Fruit fly (Drosophila melanogaster) whole organism, embryonic: Measurements from ENCODE around the gene Est-P.
A peak's percentile ranks its signal among the peaks of the same experiment; 100 is the strongest.

Experiments used
- CG11247 ChIP-seq: fragments of 200-800 bp; sonication (Bioruptor generic); IDR thresholded peaks from 2 replicates; pipeline ENCODE4 v1.3.6; 2022; ENCODE audit warnings: missing biosample characterization, missing genetic modification characterization
- CG14667 ChIP-seq: fragments of 200-800 bp; sonication (Bioruptor generic); IDR thresholded peaks from 2 replicates; pipeline ENCODE4 v1.3.6; 2022; ENCODE audit warnings: missing biosample characterization, missing genetic modification characterization
- CG14965 ChIP-seq: fragments of 200-800 bp; sonication (Bioruptor generic); optimal IDR thresholded peaks from 2 replicates; lab custom pipeline; 2016; ENCODE audit warnings: missing biosample characterization, missing genetic modification characterization, borderline replicate concordance
- CG15514 ChIP-seq: fragments of 200-800 bp; sonication (Bioruptor generic); optimal IDR thresholded peaks from 3 replicates; lab custom pipeline; 2017; ENCODE audit warnings: missing biosample characterization, missing genetic modification characterization, mild to moderate bottlenecking, moderate library complexity, missing genetic modification reagents
- CG15601 ChIP-seq: fragments of 200-800 bp; sonication (Bioruptor generic); optimal IDR thresholded peaks from 3 replicates; lab custom pipeline; 2019; ENCODE audit warnings: missing biosample characterization, mild to moderate bottlenecking, missing genetic modification characterization, moderate library complexity
- CG1603 ChIP-seq: fragments of 200-800 bp; sonication (Bioruptor generic); optimal IDR thresholded peaks from 2 replicates; lab custom pipeline; 2019; ENCODE audit warnings: missing biosample characterization, mild to moderate bottlenecking, missing genetic modification characterization, moderate library complexity
- CG17328 ChIP-seq: fragments of 200-800 bp; sonication (Bioruptor generic); IDR thresholded peaks from 2 replicates; pipeline ENCODE4 v1.3.6; 2022; ENCODE audit warnings: missing biosample characterization, missing genetic modification characterization
- CG17912 ChIP-seq: fragments of 200-800 bp; sonication (Bioruptor generic); optimal IDR thresholded peaks from 2 replicates; lab custom pipeline; 2018; ENCODE audit warnings: missing biosample characterization, mild to moderate bottlenecking, missing genetic modification characterization
- CG30431 ChIP-seq: fragments of 200-800 bp; sonication (Bioruptor generic); optimal IDR thresholded peaks from 2 replicates; lab custom pipeline; 2017; ENCODE audit warnings: missing biosample characterization, missing genetic modification characterization
- CG31224 ChIP-seq: fragments of 200-800 bp; sonication (Bioruptor generic); IDR thresholded peaks from 2 replicates; pipeline ENCODE4 v1.3.6; 2022; ENCODE audit warnings: missing biosample characterization, missing genetic modification characterization
- CG34422 ChIP-seq: fragments of 200-800 bp; sonication (Bioruptor generic); IDR thresholded peaks from 3 replicates; pipeline ENCODE4 v1.3.6; 2022; ENCODE audit warnings: missing biosample characterization, missing genetic modification characterization
- CG4282 ChIP-seq: fragments of 200-800 bp; sonication (Bioruptor generic); optimal IDR thresholded peaks from 2 replicates; lab custom pipeline; 2016; ENCODE audit warnings: missing biosample characterization, missing genetic modification characterization
- CG4820 ChIP-seq: fragments of 200-800 bp; sonication (Bioruptor generic); optimal IDR thresholded peaks from 3 replicates; lab custom pipeline; 2016; ENCODE audit warnings: missing biosample characterization, missing genetic modification characterization
- CG7357 ChIP-seq: fragments of 200-800 bp; sonication (Bioruptor generic); IDR thresholded peaks from 3 replicates; pipeline ENCODE4 v1.3.6; 2022; ENCODE audit warnings: missing biosample characterization, missing genetic modification characterization
- CG7372 ChIP-seq: fragments of 200-800 bp; sonication (Bioruptor generic); IDR thresholded peaks from 2 replicates; pipeline ENCODE4 v1.3.6; 2022; ENCODE audit warnings: missing biosample characterization, missing genetic modification characterization
- CG8765 ChIP-seq: fragments of 200-800 bp; sonication (Bioruptor generic); IDR thresholded peaks from 2 replicates; pipeline ENCODE4 v1.3.6; 2022; ENCODE audit warnings: missing biosample characterization, missing genetic modification characterization
- CG9609 ChIP-seq: fragments of 200-800 bp; sonication (Bioruptor generic); optimal IDR thresholded peaks from 3 replicates; lab custom pipeline; 2016; ENCODE audit warnings: missing biosample characterization, missing genetic modification characterization
- CG9727 ChIP-seq: fragments of 200-800 bp; sonication (Bioruptor generic); optimal IDR thresholded peaks from 3 replicates; lab custom pipeline; 2017; ENCODE audit warnings: missing biosample characterization, mild to moderate bottlenecking, missing genetic modification characterization
- CHES-1-like ChIP-seq: fragments of 200-800 bp; sonication (Bioruptor generic); optimal IDR thresholded peaks from 2 replicates; lab custom pipeline; 2016; ENCODE audit warnings: missing biosample characterization, missing genetic modification characterization
- CrebB ChIP-seq: fragments of 200-800 bp; sonication (Bioruptor generic); optimal IDR thresholded peaks from 3 replicates; lab custom pipeline; 2018; ENCODE audit warnings: missing biosample characterization, mild to moderate bottlenecking, missing genetic modification characterization
- Dref ChIP-seq: fragments of 200-800 bp; sonication (Bioruptor generic); IDR thresholded peaks from 2 replicates; pipeline ENCODE4 v1.3.6; 2022; ENCODE audit warnings: missing biosample characterization, missing genetic modification characterization
- Fer3 ChIP-seq: fragments of 200-800 bp; sonication (Bioruptor generic); optimal IDR thresholded peaks from 2 replicates; lab custom pipeline; 2018; ENCODE audit warnings: missing biosample characterization, mild to moderate bottlenecking, missing genetic modification characterization, moderate library complexity
- Hmx ChIP-seq: fragments of 200-800 bp; sonication (Bioruptor generic); optimal IDR thresholded peaks from 2 replicates; lab custom pipeline; 2016; ENCODE audit warnings: missing biosample characterization, missing genetic modification characterization
- Hr78 ChIP-seq, 2 experiments: fragments of 200-800 bp in 1 of 2; fragments of >200 bp in 1 of 2; sonication (Bioruptor generic) in 1 of 2; optimal IDR thresholded peaks; 2 replicates each; lab custom pipeline; 2017 to 2019; ENCODE audit warnings: missing biosample characterization in 2 of 2, missing genetic modification characterization in 2 of 2, mild to moderate bottlenecking in 1 of 2, moderate library complexity in 1 of 2
- MTF-1 ChIP-seq: fragments of 200-800 bp; sonication (Bioruptor generic); optimal IDR thresholded peaks from 2 replicates; lab custom pipeline; 2018; ENCODE audit warnings: missing biosample characterization, mild to moderate bottlenecking, missing genetic modification characterization, borderline replicate concordance
- Oaz ChIP-seq: fragments of 200-800 bp; sonication (Bioruptor generic); IDR thresholded peaks from 2 replicates; pipeline ENCODE4 v1.3.6; 2022; ENCODE audit warnings: missing biosample characterization, missing genetic modification characterization
- Ravus ChIP-seq: fragments of 200-800 bp; sonication (Bioruptor generic); IDR thresholded peaks from 2 replicates; pipeline ENCODE4 v1.3.6; 2022; ENCODE audit warnings: missing biosample characterization, missing genetic modification characterization
- YL-1 ChIP-seq: fragments of 200-800 bp; sonication (Bioruptor generic); optimal IDR thresholded peaks from 3 replicates; lab custom pipeline; 2017; ENCODE audit warnings: missing biosample characterization, mild to moderate bottlenecking, missing genetic modification characterization
- amos ChIP-seq: fragments of 200-800 bp; sonication (Bioruptor generic); IDR thresholded peaks from 2 replicates; pipeline ENCODE4 v1.3.6; 2022; ENCODE audit warnings: missing biosample characterization, missing genetic modification characterization; ENCODE audit not compliant: partially characterized antibody
- bab2 ChIP-seq: fragments of 200-800 bp; sonication (Bioruptor generic); optimal IDR thresholded peaks from 2 replicates; lab custom pipeline; 2016; ENCODE audit warnings: missing biosample characterization, missing genetic modification characterization
- br ChIP-seq: fragments of >200 bp; optimal IDR thresholded peaks from 2 replicates; lab custom pipeline; 2017
- chinmo ChIP-seq: fragments of 200-800 bp; sonication (Bioruptor generic); IDR thresholded peaks from 4 replicates; pipeline ENCODE4 v1.3.6; 2022; ENCODE audit warnings: missing biosample characterization, missing genetic modification characterization; ENCODE audit not compliant: partially characterized antibody
- emc ChIP-seq: fragments of 200-800 bp; sonication (Bioruptor generic); optimal IDR thresholded peaks from 2 replicates; lab custom pipeline; 2016; ENCODE audit warnings: missing biosample characterization, missing genetic modification characterization
- eve ChIP-seq, 2 experiments: fragments of >200 bp; optimal IDR thresholded peaks; 2 replicates each; lab custom pipeline; 2017; ENCODE audit warnings: missing biosample characterization in 2 of 2, missing genetic modification characterization in 2 of 2
- ftz-f1 ChIP-seq: fragments of 200-800 bp; sonication (Bioruptor generic); optimal IDR thresholded peaks from 2 replicates; lab custom pipeline; 2016; ENCODE audit warnings: missing biosample characterization, missing genetic modification characterization
- fu2 ChIP-seq: fragments of 200-800 bp; sonication (Bioruptor generic); optimal IDR thresholded peaks from 2 replicates; lab custom pipeline; 2016; ENCODE audit warnings: missing biosample characterization, missing genetic modification characterization
- insv ChIP-seq, 2 experiments: fragments of 200-800 bp; sonication (Bioruptor generic); optimal IDR thresholded peaks; 3 replicates each; lab custom pipeline; 2016 to 2018; ENCODE audit warnings: missing biosample characterization in 2 of 2, missing genetic modification characterization in 2 of 2
- lab ChIP-seq: fragments of 200-800 bp; sonication (Bioruptor generic); optimal IDR thresholded peaks from 3 replicates; lab custom pipeline; 2017; ENCODE audit warnings: missing biosample characterization, missing genetic modification characterization, mild to moderate bottlenecking, moderate library complexity, missing genetic modification reagents
- lilli ChIP-seq: fragments of 200-800 bp; sonication (Bioruptor generic); optimal IDR thresholded peaks from 3 replicates; lab custom pipeline; 2016; ENCODE audit warnings: missing biosample characterization, missing genetic modification characterization
- mirr ChIP-seq: fragments of 200-800 bp; sonication (Bioruptor generic); optimal IDR thresholded peaks from 3 replicates; lab custom pipeline; 2018; ENCODE audit warnings: missing biosample characterization, mild to moderate bottlenecking, missing genetic modification characterization
- mld ChIP-seq: fragments of 200-800 bp; sonication (Bioruptor generic); IDR thresholded peaks from 3 replicates; pipeline ENCODE4 v1.3.6; 2022; ENCODE audit warnings: missing biosample characterization, missing genetic modification characterization; ENCODE audit not compliant: partially characterized antibody
- odd ChIP-seq: fragments of 200-800 bp; sonication (Bioruptor generic); optimal IDR thresholded peaks from 2 replicates; lab custom pipeline; 2017; ENCODE audit warnings: missing biosample characterization, mild to moderate bottlenecking, missing genetic modification characterization
- pan ChIP-seq, 4 experiments: fragments of >200 bp in 3 of 4; fragments of 200-800 bp in 1 of 4; sonication (Bioruptor generic) in 1 of 4; optimal IDR thresholded peaks in 3 of 4; IDR thresholded peaks in 1 of 4; 2 replicates each; pipeline versions ENCODE4 v1.3.6 to Lab custom; 2017 to 2022; ENCODE audit warnings: missing biosample characterization in 2 of 4, missing genetic modification characterization in 2 of 4, mixed read lengths in 1 of 4
- pfk ChIP-seq: fragments of 200-800 bp; sonication (Bioruptor generic); optimal IDR thresholded peaks from 2 replicates; lab custom pipeline; 2018; ENCODE audit warnings: missing biosample characterization, mild to moderate bottlenecking, missing genetic modification characterization, moderate library complexity
- sd ChIP-seq: fragments of 200-800 bp; sonication (Bioruptor generic); optimal IDR thresholded peaks from 3 replicates; lab custom pipeline; 2018; ENCODE audit warnings: missing biosample characterization, mild to moderate bottlenecking, missing genetic modification characterization, moderate library complexity
- sisA ChIP-seq: fragments of 200-800 bp; sonication (Bioruptor generic); IDR thresholded peaks from 2 replicates; pipeline ENCODE4 v1.3.6; 2022; ENCODE audit warnings: missing biosample characterization, missing genetic modification characterization
- slp2 ChIP-seq: fragments of 200-800 bp; sonication (Bioruptor generic); optimal IDR thresholded peaks from 2 replicates; lab custom pipeline; 2016; ENCODE audit warnings: missing biosample characterization, missing genetic modification characterization
- tap ChIP-seq: fragments of 200-800 bp; optimal IDR thresholded peaks from 3 replicates; lab custom pipeline; 2019; ENCODE audit warnings: missing biosample characterization, mild to moderate bottlenecking, missing genetic modification characterization, moderate library complexity
- tin ChIP-seq: fragments of 200-800 bp; sonication (Bioruptor generic); optimal IDR thresholded peaks from 3 replicates; lab custom pipeline; 2016; ENCODE audit warnings: missing biosample characterization, missing genetic modification characterization
- zen2 ChIP-seq: fragments of 200-800 bp; sonication (Bioruptor generic); IDR thresholded peaks from 3 replicates; pipeline ENCODE4 v1.3.6; 2022; ENCODE audit warnings: missing biosample characterization, missing genetic modification characterization; ENCODE audit not compliant: partially characterized antibody
- zf30C ChIP-seq: fragments of 200-800 bp; sonication (Bioruptor generic); optimal IDR thresholded peaks from 3 replicates; lab custom pipeline; 2018; ENCODE audit warnings: missing biosample characterization, mild to moderate bottlenecking, missing genetic modification characterization

Gene Est-P

DNA sequence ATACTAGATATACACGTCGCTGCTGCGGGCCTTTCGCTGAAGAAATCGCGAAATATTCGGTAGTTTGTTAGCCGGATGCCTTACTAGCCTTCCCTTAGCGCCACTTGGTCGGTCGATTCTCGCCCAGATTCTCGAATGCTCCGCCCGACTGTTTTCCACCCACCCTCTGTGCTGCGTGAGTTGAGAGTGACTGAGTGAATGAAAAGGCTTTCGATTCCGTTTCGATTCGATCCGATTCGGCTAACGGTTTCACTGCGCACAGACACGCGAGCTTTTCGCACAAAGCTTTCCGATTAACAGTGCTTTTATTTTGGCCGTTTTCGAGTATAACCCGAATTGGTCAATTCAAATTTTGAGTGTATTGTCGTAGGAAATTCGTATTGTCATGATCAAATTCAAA lies 13.2 kb downstream of the Est-P start, which contains the start of gene Ak1 (continued):
- TF ChIP-seq fu2 (GFP tag; lab: Kevin White, UChicago) = no peak
- no peak for TF ChIP-seq CG9609 (GFP tag; lab: Kevin White, UChicago)
- TF ChIP-seq pfk (GFP tag; lab: Kevin White, UChicago) = no peak
- no peak for TF ChIP-seq CG7372 (GFP tag; lab: Robert Waterston, UW)
- TF ChIP-seq Dref (GFP tag; lab: Robert Waterston, UW) = peak; percentile 37
- no peak for TF ChIP-seq CG7357
- no peak for TF ChIP-seq CG11247 (GFP tag; lab: Robert Waterston, UW)
- TF ChIP-seq CG17328 (GFP tag; lab: Robert Waterston, UW) = no peak
- TF ChIP-seq slp2 = no peak
- TF ChIP-seq lab (GFP tag; lab: Kevin White, UChicago) = no peak
- TF ChIP-seq tap (tag; lab: Kevin White, UChicago) = no peak
- no peak for TF ChIP-seq YL-1
- TF ChIP-seq CrebB (tag; lab: Kevin White, UChicago) = peak; percentile 43
- TF ChIP-seq tin (GFP tag; lab: Kevin White, UChicago) = no peak
- TF ChIP-seq Hr78 (GFP tag; optimal IDR thresholded peaks at IDR 0.05; lab: Kevin White, UChicago) = no peak
- TF ChIP-seq br (lab: Kevin White, UChicago) = no peak
- no peak for TF ChIP-seq mld (GFP tag; lab: Robert Waterston, UW)
- no peak for TF ChIP-seq Oaz
- no peak for TF ChIP-seq CG15601 (tag; lab: Kevin White, UChicago)
- TF ChIP-seq CHES-1-like = no peak
- TF ChIP-seq emc = no peak
- no peak for TF ChIP-seq MTF-1
- TF ChIP-seq CG15514 (GFP tag; lab: Kevin White, UChicago) = peak; percentile 19
- no peak for TF ChIP-seq eve (GFP tag; optimal IDR thresholded peaks at IDR 0.05; lab: Kevin White, UChicago)
- no peak for TF ChIP-seq Fer3 (tag; lab: Kevin White, UChicago)
- TF ChIP-seq bab2 (GFP tag; lab: Kevin White, UChicago) = no peak
- peak; percentile 26 for TF ChIP-seq mirr (GFP tag; lab: Kevin White, UChicago)
- TF ChIP-seq CG30431 = no peak
- TF ChIP-seq CG14965 (GFP tag; lab: Kevin White, UChicago) = no peak
- no peak for TF ChIP-seq odd (GFP tag; lab: Kevin White, UChicago)
- no peak for TF ChIP-seq CG14667 (GFP tag; lab: Robert Waterston, UW)
- TF ChIP-seq CG8765 (GFP tag; lab: Robert Waterston, UW) = no peak
- TF ChIP-seq ftz-f1 = peak; percentile 7
- TF ChIP-seq CG31224 = no peak
- TF ChIP-seq chinmo = 0 out of 4 replicates have a peak, but pooled peaks have one; percentile 39
- TF ChIP-seq lilli = no peak
- TF ChIP-seq sisA (GFP tag; lab: Robert Waterston, UW) = no peak
- TF ChIP-seq sd (tag; lab: Kevin White, UChicago) = no peak
- no peak; the same call in 2 of the 3 replicates for TF ChIP-seq CG34422
- no peak for TF ChIP-seq CG17912 (GFP tag; lab: Kevin White, UChicago)
- no peak for TF ChIP-seq insv (GFP tag; optimal IDR thresholded peaks at IDR 0.05; lab: Kevin White, UChicago)
- no peak for TF ChIP-seq pan (optimal IDR thresholded peaks at IDR 0.05; lab: Kevin White, UChicago)
- TF ChIP-seq pan (GFP tag; optimal IDR thresholded peaks at IDR 0.05 in 1 of 2, IDR thresholded peaks at IDR 0.05 in 1 of 2) = no peak
- TF ChIP-seq Ravus = no peak
- TF ChIP-seq CG9727 (GFP tag; lab: Kevin White, UChicago) = no peak
- TF ChIP-seq CG4282 (GFP tag; lab: Kevin White, UChicago) = no peak
- no peak for TF ChIP-seq CG4820
- peak; percentile 48; the same call in 1 of the 2 replicates for TF ChIP-seq amos (GFP tag; lab: Robert Waterston, UW)
- TF ChIP-seq zf30C (GFP tag; lab: Kevin White, UChicago) = no peak
- TF ChIP-seq Hmx (GFP tag; lab: Kevin White, UChicago) = no peak
- TF ChIP-seq CG1603 = no peak
- no peak for TF ChIP-seq zen2
